Fruit fly (Drosophila melanogaster) whole organism, embryonic: ENCODE measurements around the gene CG8677.

ENCODE experiments used
- Bdp1 ChIP-seq: fragments of 200-800 bp; sonication (Bioruptor generic); optimal IDR thresholded peaks from 3 replicates; lab custom pipeline; 2016; ENCODE audit warnings: missing biosample characterization, missing genetic modification characterization
- CG1024 ChIP-seq: fragments of 200-800 bp; sonication (Bioruptor generic); IDR thresholded peaks from 2 replicates; pipeline ENCODE4 v1.3.6; 2022; ENCODE audit warnings: missing biosample characterization, missing genetic modification characterization
- CG10654 ChIP-seq: fragments of 200-800 bp; sonication (Bioruptor generic); optimal IDR thresholded peaks from 2 replicates; lab custom pipeline; 2016; ENCODE audit warnings: missing biosample characterization, missing genetic modification characterization
- CG11723 ChIP-seq: fragments of 200-800 bp; sonication (Bioruptor generic); optimal IDR thresholded peaks from 2 replicates; lab custom pipeline; 2017; ENCODE audit warnings: missing biosample characterization, mild to moderate bottlenecking, missing genetic modification characterization
- CG13296 ChIP-seq: fragments of 200-800 bp; sonication (Bioruptor generic); optimal IDR thresholded peaks from 3 replicates; lab custom pipeline; 2018; ENCODE audit warnings: missing biosample characterization, mild to moderate bottlenecking, missing genetic modification characterization
- CG17802 ChIP-seq: fragments of 200-800 bp; sonication (Bioruptor generic); optimal IDR thresholded peaks from 2 replicates; lab custom pipeline; 2018; ENCODE audit warnings: missing biosample characterization, mild to moderate bottlenecking, missing genetic modification characterization, moderate library complexity
- CG18476 ChIP-seq: fragments of 200-800 bp; sonication (Bioruptor generic); optimal IDR thresholded peaks from 2 replicates; lab custom pipeline; 2016; ENCODE audit warnings: missing biosample characterization, mild to moderate bottlenecking, missing genetic modification characterization
- CG18619 ChIP-seq: fragments of 200-800 bp; sonication (Bioruptor generic); optimal IDR thresholded peaks from 3 replicates; lab custom pipeline; 2017; ENCODE audit warnings: missing biosample characterization, mild to moderate bottlenecking, missing genetic modification characterization
- CG2129 ChIP-seq: fragments of 200-800 bp; sonication (Bioruptor generic); IDR thresholded peaks from 2 replicates; pipeline ENCODE4 v1.3.6; 2022; ENCODE audit warnings: missing biosample characterization, missing genetic modification characterization; ENCODE audit not compliant: partially characterized antibody
- CG3065 ChIP-seq: fragments of 200-800 bp; sonication (Bioruptor generic); optimal IDR thresholded peaks from 2 replicates; lab custom pipeline; 2016; ENCODE audit warnings: missing biosample characterization, missing genetic modification characterization
- CG34376 ChIP-seq: fragments of 200-800 bp; sonication (Bioruptor generic); optimal IDR thresholded peaks from 2 replicates; lab custom pipeline; 2018; ENCODE audit warnings: missing biosample characterization, mild to moderate bottlenecking, missing genetic modification characterization
- CG3995 ChIP-seq: fragments of 200-800 bp; sonication (Bioruptor generic); optimal IDR thresholded peaks from 3 replicates; lab custom pipeline; 2016; ENCODE audit warnings: missing biosample characterization, missing genetic modification characterization
- CG7745 ChIP-seq: fragments of 200-800 bp; sonication (Bioruptor generic); optimal IDR thresholded peaks from 2 replicates; lab custom pipeline; 2018; ENCODE audit warnings: missing biosample characterization, mild to moderate bottlenecking, missing genetic modification characterization, moderate library complexity
- Dad ChIP-seq: fragments of 200-800 bp; sonication (Bioruptor generic); optimal IDR thresholded peaks from 3 replicates; lab custom pipeline; 2016; ENCODE audit warnings: missing biosample characterization, missing genetic modification characterization
- Deaf1 ChIP-seq: fragments of 200-800 bp; optimal IDR thresholded peaks from 3 replicates; lab custom pipeline; 2019; ENCODE audit warnings: missing biosample characterization, mild to moderate bottlenecking, missing genetic modification characterization, moderate library complexity
- Dp ChIP-seq: fragments of 200-800 bp; sonication (Bioruptor generic); optimal IDR thresholded peaks from 2 replicates; lab custom pipeline; 2018; ENCODE audit warnings: missing biosample characterization, mild to moderate bottlenecking, missing genetic modification characterization, moderate library complexity
- GATAe ChIP-seq: fragments of 200-800 bp; sonication (Bioruptor generic); conservative IDR thresholded peaks from 2 replicates; pipeline ENCODE4 v1.3.6; 2022; ENCODE audit warnings: missing biosample characterization, missing genetic modification characterization
- HLH3B ChIP-seq: fragments of 200-800 bp; sonication (Bioruptor generic); IDR thresholded peaks from 2 replicates; pipeline ENCODE4 v1.3.6; 2022; ENCODE audit warnings: missing biosample characterization, missing genetic modification characterization
- Hey ChIP-seq: fragments of 200-800 bp; sonication (Bioruptor generic); optimal IDR thresholded peaks from 3 replicates; lab custom pipeline; 2018; ENCODE audit warnings: missing biosample characterization, mild to moderate bottlenecking, missing genetic modification characterization
- Hr51 ChIP-seq, 2 experiments: fragments of 200-800 bp; sonication (Bioruptor generic); optimal IDR thresholded peaks; 2 replicates in 1 of 2; 3 replicates in 1 of 2; lab custom pipeline; 2016 to 2018; ENCODE audit warnings: missing biosample characterization in 2 of 2, missing genetic modification characterization in 2 of 2, mild to moderate bottlenecking in 1 of 2, moderate library complexity in 1 of 2
- Hr78 ChIP-seq, 2 experiments: fragments of 200-800 bp in 1 of 2; fragments of >200 bp in 1 of 2; sonication (Bioruptor generic) in 1 of 2; optimal IDR thresholded peaks; 2 replicates each; lab custom pipeline; 2017 to 2019; ENCODE audit warnings: missing biosample characterization in 2 of 2, missing genetic modification characterization in 2 of 2, mild to moderate bottlenecking in 1 of 2, moderate library complexity in 1 of 2
- Hsf ChIP-seq: fragments of 200-800 bp; sonication (Bioruptor generic); optimal IDR thresholded peaks from 3 replicates; lab custom pipeline; 2016; ENCODE audit warnings: missing biosample characterization, missing genetic modification characterization
- Jarid2 ChIP-seq: fragments of 200-800 bp; sonication (Bioruptor generic); optimal IDR thresholded peaks from 3 replicates; lab custom pipeline; 2017; ENCODE audit warnings: mild to moderate bottlenecking, missing biosample characterization, missing genetic modification reagents, missing genetic modification characterization
- Med ChIP-seq: fragments of 200-800 bp; sonication (Bioruptor generic); peaks from one replicate; lab custom pipeline; 2016; ENCODE audit warnings: missing biosample characterization, missing genetic modification characterization, mild to moderate bottlenecking, inconsistent platforms, moderate library complexity
- Meics ChIP-seq: fragments of 200-800 bp; sonication (Bioruptor generic); optimal IDR thresholded peaks from 2 replicates; lab custom pipeline; 2017; ENCODE audit warnings: missing biosample characterization, mild to moderate bottlenecking, missing genetic modification characterization
- Opbp ChIP-seq: fragments of 200-800 bp; sonication (Bioruptor generic); IDR thresholded peaks from 3 replicates; pipeline ENCODE4 v1.3.6; 2022; ENCODE audit warnings: missing biosample characterization, missing genetic modification characterization; ENCODE audit not compliant: partially characterized antibody
- Trl ChIP-seq, 3 experiments: fragments of >200 bp in 2 of 3; fragments of 200-800 bp in 1 of 3; sonication (Bioruptor generic) in 1 of 3; optimal IDR thresholded peaks; 2 replicates in 1 of 3; 3 replicates in 2 of 3; lab custom pipeline; 2016 to 2017; ENCODE audit warnings: missing biosample characterization in 1 of 3, missing genetic modification characterization in 1 of 3
- Vsx1 ChIP-seq: fragments of 200-800 bp; sonication (Bioruptor generic); optimal IDR thresholded peaks from 2 replicates; lab custom pipeline; 2017; ENCODE audit warnings: missing biosample characterization, mild to moderate bottlenecking, missing genetic modification characterization, missing genetic modification reagents
- ap ChIP-seq: fragments of 200-800 bp; sonication (Bioruptor generic); IDR thresholded peaks from 2 replicates; pipeline ENCODE4 v1.3.6; 2022; ENCODE audit warnings: missing biosample characterization, missing genetic modification characterization
- cad ChIP-seq: fragments of >200 bp; optimal IDR thresholded peaks from 2 replicates; lab custom pipeline; 2017; ENCODE audit warnings: missing biosample characterization, missing genetic modification characterization
- caup ChIP-seq: fragments of 200-800 bp; sonication (Bioruptor generic); optimal IDR thresholded peaks from 3 replicates; lab custom pipeline; 2017; ENCODE audit warnings: missing biosample characterization, mild to moderate bottlenecking, missing genetic modification characterization, moderate library complexity; ENCODE audit not compliant: severe bottlenecking
- dati ChIP-seq: fragments of 200-800 bp; sonication (Bioruptor generic); IDR thresholded peaks from 2 replicates; pipeline ENCODE4 v1.3.6; 2022; ENCODE audit warnings: missing biosample characterization, missing genetic modification characterization
- dm ChIP-seq: fragments of 200-800 bp; sonication (Bioruptor generic); optimal IDR thresholded peaks from 3 replicates; lab custom pipeline; 2016; ENCODE audit warnings: missing biosample characterization, missing genetic modification characterization
- emc ChIP-seq: fragments of 200-800 bp; sonication (Bioruptor generic); optimal IDR thresholded peaks from 2 replicates; lab custom pipeline; 2016; ENCODE audit warnings: missing biosample characterization, missing genetic modification characterization
- eve ChIP-seq, 2 experiments: fragments of >200 bp; optimal IDR thresholded peaks; 2 replicates each; lab custom pipeline; 2017; ENCODE audit warnings: missing biosample characterization in 2 of 2, missing genetic modification characterization in 2 of 2
- fd96Cb ChIP-seq: fragments of 200-800 bp; sonication (Bioruptor generic); optimal IDR thresholded peaks from 2 replicates; lab custom pipeline; 2018; ENCODE audit warnings: missing biosample characterization, mild to moderate bottlenecking, missing genetic modification characterization, moderate library complexity
- gcm ChIP-seq: fragments of 200-800 bp; sonication (Bioruptor generic); optimal IDR thresholded peaks from 2 replicates; lab custom pipeline; 2019; ENCODE audit warnings: missing biosample characterization, mild to moderate bottlenecking, missing genetic modification characterization, moderate library complexity
- klu ChIP-seq: fragments of 200-800 bp; sonication (Bioruptor generic); IDR thresholded peaks from 2 replicates; pipeline ENCODE4 v1.3.6; 2022; ENCODE audit warnings: missing biosample characterization, missing genetic modification characterization
- lab ChIP-seq: fragments of 200-800 bp; sonication (Bioruptor generic); optimal IDR thresholded peaks from 3 replicates; lab custom pipeline; 2017; ENCODE audit warnings: missing biosample characterization, missing genetic modification characterization, mild to moderate bottlenecking, moderate library complexity, missing genetic modification reagents
- nmo ChIP-seq: fragments of 200-800 bp; sonication (Bioruptor generic); optimal IDR thresholded peaks from 2 replicates; lab custom pipeline; 2018; ENCODE audit warnings: missing biosample characterization, mild to moderate bottlenecking, missing genetic modification characterization, moderate library complexity
- onecut ChIP-seq: fragments of 200-800 bp; sonication (Bioruptor generic); IDR thresholded peaks from 2 replicates; pipeline ENCODE4 v1.3.6; 2022; ENCODE audit warnings: missing biosample characterization, missing genetic modification characterization
- otp ChIP-seq: fragments of 200-800 bp; sonication (Bioruptor generic); IDR thresholded peaks from 3 replicates; pipeline ENCODE4, ENCODE4 v1.3.6; 2022; ENCODE audit warnings: missing biosample characterization, missing genetic modification characterization
- pfk ChIP-seq: fragments of 200-800 bp; sonication (Bioruptor generic); optimal IDR thresholded peaks from 2 replicates; lab custom pipeline; 2018; ENCODE audit warnings: missing biosample characterization, mild to moderate bottlenecking, missing genetic modification characterization, moderate library complexity
- schlank ChIP-seq: fragments of 200-800 bp; sonication (Bioruptor generic); optimal IDR thresholded peaks from 2 replicates; lab custom pipeline; 2018; ENCODE audit warnings: missing biosample characterization, mild to moderate bottlenecking, missing genetic modification characterization
- slou ChIP-seq: fragments of 200-800 bp; sonication (Bioruptor generic); optimal IDR thresholded peaks from 3 replicates; lab custom pipeline; 2016; ENCODE audit warnings: missing biosample characterization, missing genetic modification characterization
- sob ChIP-seq: fragments of 200-800 bp; sonication (Bioruptor generic); IDR thresholded peaks from 2 replicates; pipeline ENCODE4 v1.3.6; 2022; ENCODE audit warnings: missing biosample characterization, missing genetic modification characterization
- vvl ChIP-seq: fragments of 200-800 bp; sonication (Bioruptor generic); IDR thresholded peaks from 2 replicates; pipeline ENCODE4 v1.3.6; 2022; ENCODE audit warnings: missing biosample characterization, missing genetic modification characterization

CG8677 gene

dm6 chr2L:21235463-21235862 lies 14.4 kb downstream of the CG8677 start (continued):
- TF ChIP-seq Hr78 (GFP tag; optimal IDR thresholded peaks at IDR 0.05; lab: Kevin White, UChicago) (peak in 1 of 2 experiments; percentile 51), GATAe (GFP tag; lab: Robert Waterston, UW) (no peak), Vsx1 (GFP tag; lab: Kevin White, UChicago) (peak; percentile 12), dati (GFP tag; lab: Robert Waterston, UW) (no peak), CG18619 (GFP tag; lab: Kevin White, UChicago) (no peak), nmo (GFP tag; lab: Kevin White, UChicago) (no peak), Med (peak; percentile 52)

- no peak for TF ChIP-seq ap
- TF ChIP-seq lab (GFP tag; lab: Kevin White, UChicago): no peak
- no peak for TF ChIP-seq otp
- TF ChIP-seq Dp: no peak
- TF ChIP-seq CG34376: no peak
- TF ChIP-seq slou: no peak
- no peak for TF ChIP-seq Bdp1 (GFP tag; lab: Kevin White, UChicago)
- no peak for TF ChIP-seq Hey (tag; lab: Kevin White, UChicago)
- TF ChIP-seq HLH3B (GFP tag; lab: Robert Waterston, UW): no peak
- no peak for TF ChIP-seq klu
- TF ChIP-seq onecut (GFP tag; lab: Robert Waterston, UW): no peak
These were observed 15.5 kb downstream of the CG8677 start, which contains the start of gene CG31626 for dm6 chr2L:21236633-21237032. TSS of gene CG31626 (minus strand) at chr2L:21236733.

- TF ChIP-seq CG10654 (GFP tag; lab: Kevin White, UChicago) (no peak), cad (no peak), caup (GFP tag; lab: Kevin White, UChicago) (peak; percentile 34), schlank (tag; lab: Kevin White, UChicago) (no peak), gcm (peak; percentile 44), emc (GFP tag; lab: Kevin White, UChicago) (no peak), CG13296 (GFP tag; lab: Kevin White, UChicago) (peak; percentile 14), CG7745 (no peak), CG3065 (GFP tag; lab: Kevin White, UChicago) (no peak), Deaf1 (tag; lab: Kevin White, UChicago) (peak; percentile 75), Hr51 (GFP tag; optimal IDR thresholded peaks at IDR 0.05; lab: Kevin White, UChicago) (peak in 1 of 2 experiments; percentile 2), pfk (peak; percentile 98), Dad (peak; percentile 40), eve (GFP tag; optimal IDR thresholded peaks at IDR 0.05; lab: Kevin White, UChicago) (no peak), CG2129 (no peak), CG11723 (GFP tag; lab: Kevin White, UChicago) (peak; percentile 53), dm (GFP tag; lab: Kevin White, UChicago) (peak; percentile 59), vvl (GFP tag; lab: Robert Waterston, UW) (no peak), fd96Cb (tag; lab: Kevin White, UChicago) (no peak), CG18476 (GFP tag; lab: Kevin White, UChicago) (peak; percentile 17), Trl (optimal IDR thresholded peaks at IDR 0.05; lab: Kevin White, UChicago) (no peak), Trl (GFP tag; optimal IDR thresholded peaks at IDR 0.05; lab: Kevin White, UChicago) (no peak), Opbp (GFP tag; lab: Robert Waterston, UW) (no peak), Hsf (GFP tag; lab: Kevin White, UChicago) (peak; percentile 41), Jarid2 (GFP tag; lab: Kevin White, UChicago) (peak; percentile 86), CG17802 (peak; percentile 69), Meics (peak; percentile 28), CG3995 (GFP tag; lab: Kevin White, UChicago) (no peak), sob (GFP tag; lab: Robert Waterston, UW) (no peak), CG1024 (no peak)
These were observed 16.1 kb downstream of the CG8677 start, which contains the start of gene Hr39 for dm6 chr2L:21237048-21237747. TSS of gene Hr39 (plus strand) at chr2L:21237250.
